Worm (Caenorhabditis elegans): Measurements from ENCODE around the gene F28C10.1.

DNA sequence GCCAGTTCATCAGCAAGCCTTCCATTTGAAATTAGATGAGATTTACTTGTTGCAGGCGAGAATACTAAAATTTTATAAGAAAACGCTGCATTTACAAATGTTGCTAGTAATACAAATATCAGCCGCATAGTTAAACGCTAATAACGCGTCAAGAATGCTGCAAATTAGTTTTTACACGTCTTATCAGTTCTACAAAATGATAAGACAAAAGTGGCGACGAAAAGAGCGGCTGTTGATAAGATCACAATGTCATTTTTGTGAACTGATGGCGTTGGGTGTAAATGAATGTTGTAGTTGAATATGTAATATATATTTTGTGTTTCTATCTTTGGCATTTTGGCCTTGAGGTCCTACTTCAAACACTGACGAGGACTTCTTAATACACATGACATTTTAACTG lies 12.9 kb upstream of the F28C10.1 start, which contains the start of gene ugt-46:
- TF ChIP-seq F22D6.2 (tag; optimal IDR thresholded peaks at IDR 0.05) (no peak), lsy-27 (tag; optimal IDR thresholded peaks at IDR 0.05; ENCODE audit: borderline replicate concordance, insufficient read depth) (no peak), unc-62 (GFP tag; optimal IDR thresholded peaks at IDR 0.05) (no peak), snpc-4 (GFP tag; optimal IDR thresholded peaks at IDR 0.05) (no peak), snpc-4 (tag; optimal IDR thresholded peaks at IDR 0.05) (no peak), unc-130 (GFP tag; optimal IDR thresholded peaks at IDR 0.05) (no peak), sdz-38 (tag; optimal IDR thresholded peaks at IDR 0.05) (no peak), die-1 (tag; optimal IDR thresholded peaks at IDR 0.05) (no peak)

Data from whole organism, young adult.